Fruit fly (Drosophila melanogaster) whole organism, embryonic: ENCODE measurements around the gene Naxd.

Experiments used
- B-H1 ChIP-seq: fragments of 200-800 bp; sonication (Bioruptor generic); IDR thresholded peaks from 3 replicates; pipeline ENCODE4 v1.3.6; 2022; ENCODE audit warnings: missing biosample characterization, missing genetic modification characterization
- CG1024 ChIP-seq: fragments of 200-800 bp; sonication (Bioruptor generic); IDR thresholded peaks from 2 replicates; pipeline ENCODE4 v1.3.6; 2022; ENCODE audit warnings: missing biosample characterization, missing genetic modification characterization
- CG11560 ChIP-seq: fragments of 200-800 bp; sonication (Bioruptor generic); IDR thresholded peaks from 3 replicates; pipeline ENCODE4 v1.3.6; 2022; ENCODE audit warnings: missing biosample characterization, missing genetic modification characterization
- CG11696 ChIP-seq: fragments of 200-800 bp; sonication (Bioruptor generic); IDR thresholded peaks from 2 replicates; pipeline ENCODE4 v1.3.6; 2022; ENCODE audit warnings: missing biosample characterization, missing genetic modification characterization
- CG12104 ChIP-seq: fragments of 200-800 bp; sonication (Bioruptor generic); optimal IDR thresholded peaks from 3 replicates; lab custom pipeline; 2016; ENCODE audit warnings: missing biosample characterization, missing genetic modification characterization
- CG12942 ChIP-seq: fragments of 200-800 bp; sonication (Bioruptor generic); optimal IDR thresholded peaks from 3 replicates; lab custom pipeline; 2016; ENCODE audit warnings: missing biosample characterization, missing genetic modification characterization
- CG13624 ChIP-seq: fragments of 200-800 bp; sonication (Bioruptor generic); optimal IDR thresholded peaks from 2 replicates; lab custom pipeline; 2016; ENCODE audit warnings: missing biosample characterization, missing genetic modification characterization
- CG15073 ChIP-seq: fragments of 200-800 bp; sonication (Bioruptor generic); optimal IDR thresholded peaks from 2 replicates; lab custom pipeline; 2016; ENCODE audit warnings: missing biosample characterization, missing genetic modification characterization
- CG15514 ChIP-seq: fragments of 200-800 bp; sonication (Bioruptor generic); optimal IDR thresholded peaks from 3 replicates; lab custom pipeline; 2017; ENCODE audit warnings: missing biosample characterization, missing genetic modification characterization, mild to moderate bottlenecking, moderate library complexity, missing genetic modification reagents
- CG17612 ChIP-seq: fragments of 200-800 bp; sonication (Bioruptor generic); IDR thresholded peaks from 2 replicates; pipeline ENCODE4 v1.3.6; 2022; ENCODE audit warnings: missing biosample characterization, missing genetic modification characterization
- CG1792 ChIP-seq: fragments of 200-800 bp; sonication (Bioruptor generic); optimal IDR thresholded peaks from 2 replicates; lab custom pipeline; 2016; ENCODE audit warnings: missing biosample characterization, missing genetic modification characterization
- CG18011 ChIP-seq: fragments of 200-800 bp; sonication (Bioruptor generic); optimal IDR thresholded peaks from 2 replicates; lab custom pipeline; 2017; ENCODE audit warnings: missing biosample characterization, missing genetic modification characterization, mild to moderate bottlenecking, moderate library complexity, missing genotype
- CG2712 ChIP-seq: fragments of 200-800 bp; optimal IDR thresholded peaks from 3 replicates; lab custom pipeline; 2019; ENCODE audit warnings: missing biosample characterization, mild to moderate bottlenecking, missing genetic modification characterization, moderate library complexity
- CG3407 ChIP-seq: fragments of 200-800 bp; sonication (Bioruptor generic); optimal IDR thresholded peaks from 2 replicates; lab custom pipeline; 2018; ENCODE audit warnings: missing biosample characterization, mild to moderate bottlenecking, missing genetic modification characterization
- CG42726 ChIP-seq: fragments of 200-800 bp; sonication (Bioruptor generic); IDR thresholded peaks from 2 replicates; pipeline ENCODE4 v1.3.6; 2022; ENCODE audit warnings: missing biosample characterization, missing genetic modification characterization; ENCODE audit not compliant: partially characterized antibody
- CG6175 ChIP-seq: fragments of 200-800 bp; sonication (Bioruptor generic); IDR thresholded peaks from 3 replicates; pipeline ENCODE4 v1.3.6; 2022; ENCODE audit warnings: missing biosample characterization, missing genetic modification characterization
- CG8388 ChIP-seq: fragments of 200-800 bp; sonication (Bioruptor generic); optimal IDR thresholded peaks from 2 replicates; lab custom pipeline; 2019; ENCODE audit warnings: missing biosample characterization, mild to moderate bottlenecking, missing genetic modification characterization, moderate library complexity
- CG9215 ChIP-seq: fragments of 200-800 bp; sonication (Bioruptor generic); IDR thresholded peaks from 2 replicates; pipeline ENCODE4 v1.3.6; 2022; ENCODE audit warnings: missing biosample characterization, missing genetic modification characterization
- CHES-1-like ChIP-seq: fragments of 200-800 bp; sonication (Bioruptor generic); optimal IDR thresholded peaks from 2 replicates; lab custom pipeline; 2016; ENCODE audit warnings: missing biosample characterization, missing genetic modification characterization
- Eip74EF ChIP-seq, 2 experiments: fragments of 200-800 bp in 1 of 2; fragments of >200 bp in 1 of 2; sonication (Bioruptor generic) in 1 of 2; optimal IDR thresholded peaks; 2 replicates each; lab custom pipeline; 2017 to 2019; ENCODE audit warnings: missing biosample characterization in 2 of 2, missing genetic modification characterization in 2 of 2, mild to moderate bottlenecking in 1 of 2, moderate library complexity in 1 of 2
- Fer2 ChIP-seq: fragments of 200-800 bp; sonication (Bioruptor generic); optimal IDR thresholded peaks from 2 replicates; lab custom pipeline; 2018; ENCODE audit warnings: missing biosample characterization, mild to moderate bottlenecking, missing genetic modification characterization, moderate library complexity
- Fer3 ChIP-seq: fragments of 200-800 bp; sonication (Bioruptor generic); optimal IDR thresholded peaks from 2 replicates; lab custom pipeline; 2018; ENCODE audit warnings: missing biosample characterization, mild to moderate bottlenecking, missing genetic modification characterization, moderate library complexity
- Gug ChIP-seq: fragments of 200-800 bp; sonication (Bioruptor generic); IDR thresholded peaks from 4 replicates; pipeline ENCODE4 v1.3.6; 2022; ENCODE audit warnings: missing biosample characterization, missing genetic modification characterization
- HHEX ChIP-seq: fragments of 200-800 bp; sonication (Bioruptor generic); optimal IDR thresholded peaks from 3 replicates; lab custom pipeline; 2017; ENCODE audit warnings: missing biosample characterization, mild to moderate bottlenecking, missing genetic modification characterization, missing genetic modification reagents
- MESR4 ChIP-seq: fragments of 200-800 bp; sonication (Bioruptor generic); optimal IDR thresholded peaks from 2 replicates; lab custom pipeline; 2018; ENCODE audit warnings: missing biosample characterization, mild to moderate bottlenecking, missing genetic modification characterization, moderate library complexity
- Mad ChIP-seq: fragments of 200-800 bp; sonication (Bioruptor generic); optimal IDR thresholded peaks from 2 replicates; lab custom pipeline; 2016; ENCODE audit warnings: missing biosample characterization, missing genetic modification characterization
- NFAT ChIP-seq: fragments of 200-800 bp; sonication (Bioruptor generic); IDR thresholded peaks from 2 replicates; pipeline ENCODE4 v1.3.6; 2022; ENCODE audit warnings: missing biosample characterization, missing genetic modification characterization
- Rx ChIP-seq: fragments of 200-800 bp; sonication (Bioruptor generic); IDR thresholded peaks from 2 replicates; pipeline ENCODE4 v1.3.6; 2022; ENCODE audit warnings: missing biosample characterization, missing genetic modification characterization
- Scr ChIP-seq: fragments of 200-800 bp; sonication (Bioruptor generic); IDR thresholded peaks from 2 replicates; pipeline ENCODE4 v1.3.6; 2022; ENCODE audit warnings: missing biosample characterization, missing genetic modification characterization; ENCODE audit not compliant: partially characterized antibody
- TFAM ChIP-seq: fragments of 200-800 bp; sonication (Bioruptor generic); optimal IDR thresholded peaks from 2 replicates; lab custom pipeline; 2017; ENCODE audit warnings: missing biosample characterization, missing genetic modification characterization, inconsistent platforms
- Trl ChIP-seq, 3 experiments: fragments of >200 bp in 2 of 3; fragments of 200-800 bp in 1 of 3; sonication (Bioruptor generic) in 1 of 3; optimal IDR thresholded peaks; 2 replicates in 1 of 3; 3 replicates in 2 of 3; lab custom pipeline; 2016 to 2017; ENCODE audit warnings: missing biosample characterization in 1 of 3, missing genetic modification characterization in 1 of 3
- Xrp1 ChIP-seq: fragments of 200-800 bp; sonication (Bioruptor generic); IDR thresholded peaks from 2 replicates; pipeline ENCODE4 v1.3.6; 2022; ENCODE audit warnings: missing biosample characterization, missing genetic modification characterization
- al ChIP-seq: fragments of 200-800 bp; sonication (Bioruptor generic); IDR thresholded peaks from 2 replicates; pipeline ENCODE4 v1.3.6; 2022; ENCODE audit warnings: missing biosample characterization, missing genetic modification characterization
- cg ChIP-seq: fragments of 200-800 bp; sonication (Bioruptor generic); optimal IDR thresholded peaks from 3 replicates; lab custom pipeline; 2019; ENCODE audit warnings: missing biosample characterization, mild to moderate bottlenecking, missing genetic modification characterization, moderate library complexity
- emc ChIP-seq: fragments of 200-800 bp; sonication (Bioruptor generic); optimal IDR thresholded peaks from 2 replicates; lab custom pipeline; 2016; ENCODE audit warnings: missing biosample characterization, missing genetic modification characterization
- eve ChIP-seq, 2 experiments: fragments of >200 bp; optimal IDR thresholded peaks; 2 replicates each; lab custom pipeline; 2017; ENCODE audit warnings: missing biosample characterization in 2 of 2, missing genetic modification characterization in 2 of 2
- gro ChIP-seq: fragments of 200-800 bp; sonication (Bioruptor generic); optimal IDR thresholded peaks from 2 replicates; lab custom pipeline; 2016; ENCODE audit warnings: missing biosample characterization, missing genetic modification characterization
- h ChIP-seq: fragments of >200 bp; optimal IDR thresholded peaks from 2 replicates; lab custom pipeline; 2017
- hkb ChIP-seq, 2 experiments: fragments of 200-800 bp in 1 of 2; fragments of >200 bp in 1 of 2; sonication (Bioruptor generic) in 1 of 2; IDR thresholded peaks in 1 of 2; optimal IDR thresholded peaks in 1 of 2; 2 replicates each; pipeline versions ENCODE4 v1.3.6 to Lab custom; 2017 to 2022; ENCODE audit warnings: missing biosample characterization in 1 of 2, missing genetic modification characterization in 1 of 2
- nom ChIP-seq: fragments of 200-800 bp; sonication (Bioruptor generic); optimal IDR thresholded peaks from 2 replicates; lab custom pipeline; 2017; ENCODE audit warnings: missing biosample characterization, missing genetic modification characterization, mild to moderate bottlenecking, moderate library complexity, missing genetic modification reagents
- peb ChIP-seq: fragments of 200-800 bp; sonication (Bioruptor generic); IDR thresholded peaks from 2 replicates; pipeline ENCODE4 v1.3.6; 2022; ENCODE audit warnings: missing biosample characterization, missing genetic modification characterization
- pho ChIP-seq: fragments of 200-800 bp; sonication (Bioruptor generic); optimal IDR thresholded peaks from 2 replicates; lab custom pipeline; 2016; ENCODE audit warnings: missing biosample characterization, missing genetic modification characterization
- phol ChIP-seq: fragments of 200-800 bp; sonication (Bioruptor generic); optimal IDR thresholded peaks from 3 replicates; lab custom pipeline; 2018; ENCODE audit warnings: missing biosample characterization, mild to moderate bottlenecking, missing genetic modification characterization, moderate library complexity
- sr ChIP-seq: fragments of 200-800 bp; sonication (Bioruptor generic); IDR thresholded peaks from 3 replicates; pipeline ENCODE4 v1.3.6; 2022; ENCODE audit warnings: missing biosample characterization, missing genetic modification characterization
- ssp ChIP-seq: fragments of 200-800 bp; sonication (Bioruptor generic); IDR thresholded peaks from 2 replicates; pipeline ENCODE4 v1.3.6; 2022; ENCODE audit warnings: missing biosample characterization, missing genetic modification characterization
- ttk ChIP-seq: fragments of 200-800 bp; sonication (Bioruptor generic); IDR thresholded peaks from 2 replicates; pipeline ENCODE4 v2.1.2; 2022; ENCODE audit warnings: missing biosample characterization, missing genetic modification characterization
- tup ChIP-seq: fragments of 200-800 bp; sonication (Bioruptor generic); optimal IDR thresholded peaks from 2 replicates; lab custom pipeline; 2016; ENCODE audit warnings: missing biosample characterization, mild to moderate bottlenecking, missing genetic modification characterization, moderate library complexity
- vnd ChIP-seq: fragments of 200-800 bp; sonication (Bioruptor generic); IDR thresholded peaks from 3 replicates; pipeline ENCODE4 v1.3.6; 2022; ENCODE audit warnings: missing biosample characterization, missing genetic modification characterization; ENCODE audit not compliant: partially characterized antibody
- zen2 ChIP-seq: fragments of 200-800 bp; sonication (Bioruptor generic); IDR thresholded peaks from 3 replicates; pipeline ENCODE4 v1.3.6; 2022; ENCODE audit warnings: missing biosample characterization, missing genetic modification characterization; ENCODE audit not compliant: partially characterized antibody
- zfh2 ChIP-seq: fragments of 200-800 bp; sonication (Bioruptor generic); optimal IDR thresholded peaks from 2 replicates; lab custom pipeline; 2016; ENCODE audit warnings: missing biosample characterization, missing genetic modification characterization

Gene Naxd

dm6 chr3L:19085688-19086363 lies 11.7 kb downstream of the Naxd start (continued):
- no peak for TF ChIP-seq Eip74EF (GFP tag; optimal IDR thresholded peaks at IDR 0.05; lab: Kevin White, UChicago)
- no peak for TF ChIP-seq CG42726 (GFP tag; lab: Robert Waterston, UW)
- no peak for TF ChIP-seq CG3407 (GFP tag; lab: Kevin White, UChicago)
- TF ChIP-seq tup, result no peak
- no peak for TF ChIP-seq Fer3 (tag; lab: Kevin White, UChicago)
- TF ChIP-seq Mad (GFP tag; lab: Kevin White, UChicago), result no peak
- TF ChIP-seq CG1792 (GFP tag; lab: Kevin White, UChicago), result no peak
- peak; percentile 35 for TF ChIP-seq CG15514 (GFP tag; lab: Kevin White, UChicago)
- TF ChIP-seq CG18011 (GFP tag; lab: Kevin White, UChicago), result no peak
- TF ChIP-seq CG2712 (tag; lab: Kevin White, UChicago), result no peak
- TF ChIP-seq al (GFP tag; lab: Robert Waterston, UW), result no peak
- TF ChIP-seq peb (GFP tag; lab: Robert Waterston, UW), result no peak
- no peak for TF ChIP-seq vnd (GFP tag; lab: Robert Waterston, UW)
- TF ChIP-seq Trl (optimal IDR thresholded peaks at IDR 0.05; lab: Kevin White, UChicago), result no peak
- TF ChIP-seq Trl (GFP tag; optimal IDR thresholded peaks at IDR 0.05; lab: Kevin White, UChicago), result no peak
- TF ChIP-seq CG11560 (tag; lab: Robert Waterston, UW), result no peak
- TF ChIP-seq Gug (GFP tag; lab: Robert Waterston, UW), result no peak
- no peak for TF ChIP-seq CG12104 (GFP tag; lab: Kevin White, UChicago)
- TF ChIP-seq CG12942 (GFP tag; lab: Kevin White, UChicago), result no peak
- TF ChIP-seq nom, result peak; percentile 35
- TF ChIP-seq Rx, result no peak
- TF ChIP-seq CG11696 (GFP tag; lab: Robert Waterston, UW), result no peak
- TF ChIP-seq phol (tag; lab: Kevin White, UChicago), result no peak
- no peak for TF ChIP-seq zfh2
- TF ChIP-seq B-H1 (GFP tag; lab: Robert Waterston, UW), result no peak
- TF ChIP-seq CHES-1-like, result no peak
- TF ChIP-seq Fer2 (tag; lab: Kevin White, UChicago), result no peak
- TF ChIP-seq eve (GFP tag; optimal IDR thresholded peaks at IDR 0.05; lab: Kevin White, UChicago), result peak in 1 of 2 experiments; percentile 89
- TF ChIP-seq h, result no peak
- TF ChIP-seq sr (GFP tag; lab: Robert Waterston, UW), result no peak
- no peak for TF ChIP-seq ttk
- TF ChIP-seq CG9215 (GFP tag; lab: Robert Waterston, UW), result no peak
- TF ChIP-seq Scr, result no peak
- TF ChIP-seq CG15073 (GFP tag; lab: Kevin White, UChicago), result no peak
- no peak for TF ChIP-seq hkb (optimal IDR thresholded peaks at IDR 0.05; lab: Kevin White, UChicago)
- TF ChIP-seq hkb (GFP tag; IDR thresholded peaks at IDR 0.05; lab: Robert Waterston, UW), result no peak
- TF ChIP-seq pho (GFP tag; lab: Kevin White, UChicago), result no peak
- no peak for TF ChIP-seq gro (GFP tag; lab: Kevin White, UChicago)
- TF ChIP-seq zen2 (GFP tag; lab: Robert Waterston, UW), result no peak
- TF ChIP-seq cg, result peak; percentile 94
- no peak for TF ChIP-seq MESR4
- no peak for TF ChIP-seq Xrp1
- no peak for TF ChIP-seq CG17612 (GFP tag; lab: Robert Waterston, UW)
- TF ChIP-seq NFAT, result no peak
- TF ChIP-seq CG6175, result no peak
- no peak for TF ChIP-seq CG13624 (GFP tag; lab: Kevin White, UChicago)
- no peak for TF ChIP-seq CG1024 (GFP tag; lab: Robert Waterston, UW)
- no peak for TF ChIP-seq TFAM (GFP tag; lab: Kevin White, UChicago)
- no peak for TF ChIP-seq emc (GFP tag; lab: Kevin White, UChicago)
- no peak for TF ChIP-seq HHEX (GFP tag; lab: Kevin White, UChicago)
- TF ChIP-seq CG8388 (GFP tag; lab: Kevin White, UChicago), result no peak
- no peak for TF ChIP-seq ssp (GFP tag; lab: Robert Waterston, UW)
